Fruit fly (Drosophila melanogaster): ENCODE data around the gene CG15564.

CG15564 gene

dm6 chr3R:31194627-31195026 is 40.5 kb downstream of the CG15564 start:
- TF ChIP-seq fkh (GFP tag; optimal IDR thresholded peaks at IDR 0.05) (peak; percentile 67), Eip93F (GFP tag; optimal IDR thresholded peaks at IDR 0.05) (peak; percentile 16), CG6808 (GFP tag; optimal IDR thresholded peaks at IDR 0.05) (no peak), CG6854 (GFP tag; optimal IDR thresholded peaks at IDR 0.05) (no peak), CG1621 (tag; optimal IDR thresholded peaks at IDR 0.05) (no peak), Eip78C (GFP tag) (peak; percentile 18), vri (GFP tag; optimal IDR thresholded peaks at IDR 0.05) (peak; percentile 63)

- TF ChIP-seq Eip75B (GFP tag; optimal IDR thresholded peaks at IDR 0.05) = no peak
- TF ChIP-seq Met (GFP tag; optimal IDR thresholded peaks at IDR 0.05) = no peak
- no peak for TF ChIP-seq cyc (GFP tag; optimal IDR thresholded peaks at IDR 0.05)
- TF ChIP-seq Blimp-1 (GFP tag; optimal IDR thresholded peaks at IDR 0.05) = no peak
- TF ChIP-seq svp (GFP tag) = no peak
- TF ChIP-seq Sox15 (GFP tag; optimal IDR thresholded peaks at IDR 0.05) = no peak
- no peak for TF ChIP-seq CG1621 (tag; optimal IDR thresholded peaks at IDR 0.05)
- TF ChIP-seq Ets21C (GFP tag; optimal IDR thresholded peaks at IDR 0.05) = no peak
- no peak for TF ChIP-seq CG3032 (tag; optimal IDR thresholded peaks at IDR 0.05)
- no peak for TF ChIP-seq CG6163 (GFP tag; IDR thresholded peaks at IDR 0.05)
- no peak for TF ChIP-seq CG11902 (GFP tag; optimal IDR thresholded peaks at IDR 0.05)
- TF ChIP-seq Sox102F (GFP tag; optimal IDR thresholded peaks at IDR 0.05) = no peak
- no peak for TF ChIP-seq ss (GFP tag; optimal IDR thresholded peaks at IDR 0.05)
- no peak for TF ChIP-seq CG34406 (GFP tag; optimal IDR thresholded peaks at IDR 0.05)
- no peak for TF ChIP-seq Eip93F (GFP tag; optimal IDR thresholded peaks at IDR 0.05)
- TF ChIP-seq spab (GFP tag; optimal IDR thresholded peaks at IDR 0.05) = no peak
Observed at dm6 chr3R:31193062-31193461, 42.1 kb downstream of the CG15564 start, which contains the start of gene bnk. Gene bnk, plus strand, starts transcription at chr3R:31193362.

Data from whole organism, prepupa.